Fruit fly (Drosophila melanogaster) whole organism, embryonic: ENCODE results near the gene Trs20.

Source experiments
- Bdp1 ChIP-seq: fragments of 200-800 bp; sonication (Bioruptor generic); optimal IDR thresholded peaks from 3 replicates; lab custom pipeline; 2016; ENCODE audit warnings: missing biosample characterization, missing genetic modification characterization
- Bteb2 ChIP-seq: fragments of 200-800 bp; sonication (Bioruptor generic); optimal IDR thresholded peaks from 2 replicates; lab custom pipeline; 2016; ENCODE audit warnings: missing biosample characterization, missing genetic modification characterization
- CG10462 ChIP-seq: fragments of 200-800 bp; sonication (Bioruptor generic); optimal IDR thresholded peaks from 2 replicates; lab custom pipeline; 2016; ENCODE audit warnings: missing biosample characterization, missing genetic modification characterization
- CG10543 ChIP-seq: fragments of 200-800 bp; sonication (Bioruptor generic); optimal IDR thresholded peaks from 3 replicates; lab custom pipeline; 2017; ENCODE audit warnings: missing biosample characterization, mild to moderate bottlenecking, missing genetic modification characterization, moderate library complexity
- CG11456 ChIP-seq: fragments of 200-800 bp; sonication (Bioruptor generic); IDR thresholded peaks from 3 replicates; pipeline ENCODE4 v1.3.6; 2022; ENCODE audit warnings: missing biosample characterization, missing genetic modification characterization
- CG12236 ChIP-seq: fragments of 200-800 bp; sonication (Bioruptor generic); optimal IDR thresholded peaks from 2 replicates; lab custom pipeline; 2016; ENCODE audit warnings: missing biosample characterization, missing genetic modification characterization
- CG13894 ChIP-seq: fragments of 200-800 bp; sonication (Bioruptor generic); optimal IDR thresholded peaks from 3 replicates; lab custom pipeline; 2018; ENCODE audit warnings: missing biosample characterization, mild to moderate bottlenecking, missing genetic modification characterization, moderate library complexity
- CG14014 ChIP-seq: fragments of 200-800 bp; sonication (Bioruptor generic); IDR thresholded peaks from 2 replicates; pipeline ENCODE4 v1.3.6; 2022; ENCODE audit warnings: missing biosample characterization, missing genetic modification characterization
- CG17359 ChIP-seq: fragments of 200-800 bp; sonication (Bioruptor generic); optimal IDR thresholded peaks from 3 replicates; lab custom pipeline; 2018; ENCODE audit warnings: missing biosample characterization, mild to moderate bottlenecking, missing genetic modification characterization, moderate library complexity
- CG17829 ChIP-seq: fragments of 200-800 bp; optimal IDR thresholded peaks from 2 replicates; lab custom pipeline; 2019; ENCODE audit warnings: missing biosample characterization, mild to moderate bottlenecking, missing genetic modification characterization, moderate library complexity
- CG2875 ChIP-seq: fragments of 200-800 bp; sonication (Bioruptor generic); optimal IDR thresholded peaks from 2 replicates; lab custom pipeline; 2017; ENCODE audit warnings: missing biosample characterization, mild to moderate bottlenecking, missing genetic modification characterization, missing genetic modification reagents
- CG31388 ChIP-seq: fragments of 200-800 bp; sonication (Bioruptor generic); optimal IDR thresholded peaks from 2 replicates; lab custom pipeline; 2016; ENCODE audit warnings: missing biosample characterization, missing genetic modification characterization
- CG34224 ChIP-seq: fragments of 200-800 bp; sonication (Bioruptor generic); IDR thresholded peaks from 3 replicates; pipeline ENCODE4 v1.3.6; 2022; ENCODE audit warnings: missing biosample characterization, missing genetic modification characterization; ENCODE audit not compliant: partially characterized antibody
- CG34376 ChIP-seq: fragments of 200-800 bp; sonication (Bioruptor generic); optimal IDR thresholded peaks from 2 replicates; lab custom pipeline; 2018; ENCODE audit warnings: missing biosample characterization, mild to moderate bottlenecking, missing genetic modification characterization
- CG6765 ChIP-seq: fragments of 200-800 bp; sonication (Bioruptor generic); optimal IDR thresholded peaks from 3 replicates; lab custom pipeline; 2017; ENCODE audit warnings: missing biosample characterization, mild to moderate bottlenecking, missing genetic modification characterization
- CG6791 ChIP-seq: fragments of 200-800 bp; sonication (Bioruptor generic); IDR thresholded peaks from 3 replicates; pipeline ENCODE4 v1.3.6; 2022; ENCODE audit warnings: missing biosample characterization, missing genetic modification characterization; ENCODE audit not compliant: partially characterized antibody
- CG7745 ChIP-seq: fragments of 200-800 bp; sonication (Bioruptor generic); optimal IDR thresholded peaks from 2 replicates; lab custom pipeline; 2018; ENCODE audit warnings: missing biosample characterization, mild to moderate bottlenecking, missing genetic modification characterization, moderate library complexity
- CG7987 ChIP-seq: fragments of 200-800 bp; sonication (Bioruptor generic); optimal IDR thresholded peaks from 2 replicates; lab custom pipeline; 2018; ENCODE audit warnings: missing biosample characterization, mild to moderate bottlenecking, missing genetic modification characterization, moderate library complexity
- D19B ChIP-seq: fragments of 200-800 bp; sonication (Bioruptor generic); optimal IDR thresholded peaks from 2 replicates; lab custom pipeline; 2017; ENCODE audit warnings: missing biosample characterization, mild to moderate bottlenecking, missing genetic modification characterization
- Drgx ChIP-seq: fragments of 200-800 bp; sonication (Bioruptor generic); IDR thresholded peaks from 2 replicates; pipeline ENCODE4 v1.3.6; 2022; ENCODE audit warnings: missing biosample characterization, missing genetic modification characterization
- Elba2 ChIP-seq: fragments of 200-800 bp; sonication (Bioruptor generic); optimal IDR thresholded peaks from 3 replicates; lab custom pipeline; 2016; ENCODE audit warnings: missing biosample characterization, missing genetic modification characterization
- GATAe ChIP-seq: fragments of 200-800 bp; sonication (Bioruptor generic); conservative IDR thresholded peaks from 2 replicates; pipeline ENCODE4 v1.3.6; 2022; ENCODE audit warnings: missing biosample characterization, missing genetic modification characterization
- Hand ChIP-seq: fragments of 200-800 bp; sonication (Bioruptor generic); optimal IDR thresholded peaks from 2 replicates; lab custom pipeline; 2017; ENCODE audit warnings: mild to moderate bottlenecking, missing biosample characterization, missing genetic modification reagents, missing genetic modification characterization
- Med ChIP-seq: fragments of 200-800 bp; sonication (Bioruptor generic); peaks from one replicate; lab custom pipeline; 2016; ENCODE audit warnings: missing biosample characterization, missing genetic modification characterization, mild to moderate bottlenecking, inconsistent platforms, moderate library complexity
- Rfx ChIP-seq: fragments of 200-800 bp; sonication (Bioruptor generic); IDR thresholded peaks from 2 replicates; pipeline ENCODE4 v1.3.6; 2022; ENCODE audit warnings: missing biosample characterization, missing genetic modification characterization
- Xbp1 ChIP-seq: fragments of 200-800 bp; sonication (Bioruptor generic); optimal IDR thresholded peaks from 3 replicates; lab custom pipeline; 2016; ENCODE audit warnings: missing biosample characterization, mild to moderate bottlenecking, missing genetic modification characterization
- Xrp1 ChIP-seq: fragments of 200-800 bp; sonication (Bioruptor generic); IDR thresholded peaks from 2 replicates; pipeline ENCODE4 v1.3.6; 2022; ENCODE audit warnings: missing biosample characterization, missing genetic modification characterization
- bbx ChIP-seq: fragments of 200-800 bp; sonication (Bioruptor generic); IDR thresholded peaks from 2 replicates; pipeline ENCODE4 v1.3.6; 2022; ENCODE audit warnings: missing biosample characterization, missing genetic modification characterization; ENCODE audit not compliant: partially characterized antibody
- chinmo ChIP-seq: fragments of 200-800 bp; sonication (Bioruptor generic); IDR thresholded peaks from 4 replicates; pipeline ENCODE4 v1.3.6; 2022; ENCODE audit warnings: missing biosample characterization, missing genetic modification characterization; ENCODE audit not compliant: partially characterized antibody
- chm ChIP-seq: fragments of 200-800 bp; sonication (Bioruptor generic); IDR thresholded peaks from 2 replicates; pipeline ENCODE4 v1.3.6; 2022; ENCODE audit warnings: missing biosample characterization, missing genetic modification characterization
- disco-r ChIP-seq: fragments of 200-800 bp; sonication (Bioruptor generic); optimal IDR thresholded peaks from 2 replicates; lab custom pipeline; 2016; ENCODE audit warnings: missing biosample characterization, missing genetic modification characterization
- ems ChIP-seq: fragments of 200-800 bp; sonication (Bioruptor generic); optimal IDR thresholded peaks from 3 replicates; lab custom pipeline; 2016; ENCODE audit warnings: missing biosample characterization, missing genetic modification characterization
- exex ChIP-seq: fragments of 200-800 bp; sonication (Bioruptor generic); optimal IDR thresholded peaks from 4 replicates; lab custom pipeline; 2018; ENCODE audit warnings: missing biosample characterization, mild to moderate bottlenecking, missing genetic modification characterization, moderate library complexity
- fd64A ChIP-seq: fragments of 200-800 bp; sonication (Bioruptor generic); optimal IDR thresholded peaks from 3 replicates; lab custom pipeline; 2018; ENCODE audit warnings: missing biosample characterization, mild to moderate bottlenecking, missing genetic modification characterization
- gcm ChIP-seq: fragments of 200-800 bp; sonication (Bioruptor generic); optimal IDR thresholded peaks from 2 replicates; lab custom pipeline; 2019; ENCODE audit warnings: missing biosample characterization, mild to moderate bottlenecking, missing genetic modification characterization, moderate library complexity
- lmd ChIP-seq: fragments of 200-800 bp; sonication (Bioruptor generic); IDR thresholded peaks from 2 replicates; pipeline ENCODE4 v1.3.6; 2022; ENCODE audit warnings: missing biosample characterization, missing genetic modification characterization
- mirr ChIP-seq: fragments of 200-800 bp; sonication (Bioruptor generic); optimal IDR thresholded peaks from 3 replicates; lab custom pipeline; 2018; ENCODE audit warnings: missing biosample characterization, mild to moderate bottlenecking, missing genetic modification characterization
- nerfin-2 ChIP-seq: fragments of 200-800 bp; sonication (Bioruptor generic); IDR thresholded peaks from 2 replicates; pipeline ENCODE4 v1.3.6; 2022; ENCODE audit warnings: missing biosample characterization, missing genetic modification characterization; ENCODE audit not compliant: partially characterized antibody
- nom ChIP-seq: fragments of 200-800 bp; sonication (Bioruptor generic); optimal IDR thresholded peaks from 2 replicates; lab custom pipeline; 2017; ENCODE audit warnings: missing biosample characterization, missing genetic modification characterization, mild to moderate bottlenecking, moderate library complexity, missing genetic modification reagents
- sens ChIP-seq: fragments of 200-800 bp; sonication (Bioruptor generic); peaks from one replicate; lab custom pipeline; 2016; ENCODE audit warnings: missing biosample characterization, missing genetic modification characterization
- sqz ChIP-seq: fragments of 200-800 bp; sonication (Bioruptor generic); optimal IDR thresholded peaks from 3 replicates; lab custom pipeline; 2018; ENCODE audit warnings: missing biosample characterization, mild to moderate bottlenecking, missing genetic modification characterization
- tna ChIP-seq: fragments of 200-800 bp; sonication (Bioruptor generic); IDR thresholded peaks from 2 replicates; pipeline ENCODE4 v1.3.6; 2022; ENCODE audit warnings: missing biosample characterization, missing genetic modification characterization; ENCODE audit not compliant: partially characterized antibody
- ttk ChIP-seq: fragments of 200-800 bp; sonication (Bioruptor generic); IDR thresholded peaks from 2 replicates; pipeline ENCODE4 v2.1.2; 2022; ENCODE audit warnings: missing biosample characterization, missing genetic modification characterization
- unpg ChIP-seq: fragments of 200-800 bp; sonication (Bioruptor generic); optimal IDR thresholded peaks from 3 replicates; lab custom pipeline; 2018; ENCODE audit warnings: missing biosample characterization, mild to moderate bottlenecking, missing genetic modification characterization, moderate library complexity
- vvl ChIP-seq: fragments of 200-800 bp; sonication (Bioruptor generic); IDR thresholded peaks from 2 replicates; pipeline ENCODE4 v1.3.6; 2022; ENCODE audit warnings: missing biosample characterization, missing genetic modification characterization
- wdn ChIP-seq: fragments of 200-800 bp; sonication (Bioruptor generic); IDR thresholded peaks from 2 replicates; pipeline ENCODE4 v1.3.6; 2022; ENCODE audit warnings: missing biosample characterization, missing genetic modification characterization
- zfh2 ChIP-seq: fragments of 200-800 bp; sonication (Bioruptor generic); optimal IDR thresholded peaks from 2 replicates; lab custom pipeline; 2016; ENCODE audit warnings: missing biosample characterization, missing genetic modification characterization

The Trs20 gene

dm6 chr3L:16160073-16160398, 28.6 kb upstream of the Trs20 start (continued):
- TF ChIP-seq Xrp1 (GFP tag; lab: Robert Waterston, UW) (no peak), CG7745 (no peak), disco-r (no peak), CG2875 (no peak)

dm6 chr3L:16159161-16160072, 28.0 kb upstream of the Trs20 start:
- TF ChIP-seq chinmo (GFP tag; lab: Robert Waterston, UW) = 0 out of 4 replicates have a peak, but pooled peaks have one; percentile 13
- 0 out of 2 replicates have a peak, but pooled peaks have one; percentile 17 for TF ChIP-seq vvl (GFP tag; lab: Robert Waterston, UW)
- TF ChIP-seq CG34224 (GFP tag; lab: Robert Waterston, UW) = no peak
- no peak for TF ChIP-seq Elba2 (GFP tag; lab: Kevin White, UChicago)
- no peak for TF ChIP-seq Bdp1 (GFP tag; lab: Kevin White, UChicago)
- peak; percentile 33 for TF ChIP-seq Med (GFP tag; lab: Kevin White, UChicago)
- TF ChIP-seq sqz (GFP tag; lab: Kevin White, UChicago) = peak; percentile 1
- no peak for TF ChIP-seq chm (GFP tag; lab: Robert Waterston, UW)
- 0 out of 2 replicates have a peak, but pooled peaks have one; percentile 6 for TF ChIP-seq Rfx
- TF ChIP-seq CG17359 = no peak
- TF ChIP-seq gcm (GFP tag; lab: Kevin White, UChicago) = no peak
- peak; percentile 77 for TF ChIP-seq CG13894 (tag; lab: Kevin White, UChicago)
- no peak for TF ChIP-seq sens (GFP tag; lab: Kevin White, UChicago)
- peak; percentile 14 for TF ChIP-seq CG34376 (GFP tag; lab: Kevin White, UChicago)
- TF ChIP-seq GATAe = no peak
- no peak for TF ChIP-seq Drgx (GFP tag; lab: Robert Waterston, UW)
- TF ChIP-seq CG12236 (GFP tag; lab: Kevin White, UChicago) = no peak
- TF ChIP-seq nom (GFP tag; lab: Kevin White, UChicago) = peak; percentile 63
- no peak for TF ChIP-seq lmd
- TF ChIP-seq wdn (GFP tag; lab: Robert Waterston, UW) = no peak
- no peak for TF ChIP-seq CG31388 (GFP tag; lab: Kevin White, UChicago)
- TF ChIP-seq CG6765 (GFP tag; lab: Kevin White, UChicago) = no peak
- no peak for TF ChIP-seq fd64A (GFP tag; lab: Kevin White, UChicago)
- no peak for TF ChIP-seq ems (GFP tag; lab: Kevin White, UChicago)
- peak; percentile 25 for TF ChIP-seq exex
- TF ChIP-seq CG7987 = peak; percentile 87
- TF ChIP-seq CG17829 (tag; lab: Kevin White, UChicago) = no peak

- TF ChIP-seq unpg (GFP tag; lab: Kevin White, UChicago) = no peak
- TF ChIP-seq bbx (GFP tag; lab: Robert Waterston, UW) = 0 out of 2 replicates have a peak, but pooled peaks have one; percentile 23
- no peak for TF ChIP-seq Hand (GFP tag; lab: Kevin White, UChicago)
- no peak for TF ChIP-seq zfh2 (GFP tag; lab: Kevin White, UChicago)
- peak; percentile 27 for TF ChIP-seq mirr (GFP tag; lab: Kevin White, UChicago)
- 0 out of 3 replicates have a peak, but pooled peaks have one; percentile 42 for TF ChIP-seq CG11456 (GFP tag; lab: Robert Waterston, UW)
- peak; percentile 58 for TF ChIP-seq nerfin-2
- peak; percentile 26; the same call in 1 of the 2 replicates for TF ChIP-seq ttk (GFP tag; lab: Robert Waterston, UW)
- peak; percentile 77 for TF ChIP-seq tna
- peak; percentile 52 for TF ChIP-seq CG10543 (GFP tag; lab: Kevin White, UChicago)
- TF ChIP-seq Rfx = 0 out of 2 replicates have a peak, but pooled peaks have one; percentile 6
- TF ChIP-seq Xbp1 = peak; percentile 9
- peak; percentile 61 for TF ChIP-seq D19B (GFP tag; lab: Kevin White, UChicago)
- no peak for TF ChIP-seq CG10462 (GFP tag; lab: Kevin White, UChicago)
- TF ChIP-seq CG6791 = peak; percentile 35; the same call in 1 of the 3 replicates
- TF ChIP-seq CG14014 (GFP tag; lab: Robert Waterston, UW) = 0 out of 2 replicates have a peak, but pooled peaks have one; percentile 26
- TF ChIP-seq Bteb2 (GFP tag; lab: Kevin White, UChicago) = no peak
Observed at dm6 chr3L:16158322-16158721, 26.9 kb upstream of the Trs20 start.
